Fruit fly (Drosophila melanogaster) whole organism, embryonic: ENCODE results near the gene CG34117.

Experiments used
- Aef1 ChIP-seq: fragments of 200-800 bp; sonication (Bioruptor generic); IDR thresholded peaks from 3 replicates; pipeline ENCODE4 v1.3.6; 2022; ENCODE audit warnings: missing biosample characterization, missing genetic modification characterization
- Atf-2 ChIP-seq: fragments of 200-800 bp; sonication (Bioruptor generic); optimal IDR thresholded peaks from 2 replicates; lab custom pipeline; 2016; ENCODE audit warnings: missing biosample characterization, missing genetic modification characterization
- Bgb ChIP-seq: fragments of 200-800 bp; sonication (Bioruptor generic); IDR thresholded peaks from 2 replicates; pipeline ENCODE4 v1.3.6; 2022; ENCODE audit warnings: missing biosample characterization, missing genetic modification characterization; ENCODE audit not compliant: partially characterized antibody
- C15 ChIP-seq: fragments of 200-800 bp; sonication (Bioruptor generic); IDR thresholded peaks from 3 replicates; pipeline ENCODE4 v1.3.6; 2022; ENCODE audit warnings: missing biosample characterization, missing genetic modification characterization
- CG10267 ChIP-seq: fragments of 200-800 bp; sonication (Bioruptor generic); optimal IDR thresholded peaks from 2 replicates; lab custom pipeline; 2018; ENCODE audit warnings: missing biosample characterization, mild to moderate bottlenecking, missing genetic modification characterization, moderate library complexity
- CG11723 ChIP-seq: fragments of 200-800 bp; sonication (Bioruptor generic); optimal IDR thresholded peaks from 2 replicates; lab custom pipeline; 2017; ENCODE audit warnings: missing biosample characterization, mild to moderate bottlenecking, missing genetic modification characterization
- CG12104 ChIP-seq: fragments of 200-800 bp; sonication (Bioruptor generic); optimal IDR thresholded peaks from 3 replicates; lab custom pipeline; 2016; ENCODE audit warnings: missing biosample characterization, missing genetic modification characterization
- CG13775 ChIP-seq: fragments of 200-800 bp; sonication (Bioruptor generic); optimal IDR thresholded peaks from 3 replicates; lab custom pipeline; 2017; ENCODE audit warnings: missing biosample characterization, mild to moderate bottlenecking, missing genetic modification characterization
- CG14441 ChIP-seq: fragments of 200-800 bp; sonication (Bioruptor generic); IDR thresholded peaks from 2 replicates; pipeline ENCODE4 v1.3.6; 2022; ENCODE audit warnings: missing biosample characterization, missing genetic modification characterization
- CG1529 ChIP-seq: fragments of 200-800 bp; sonication (Bioruptor generic); optimal IDR thresholded peaks from 3 replicates; lab custom pipeline; 2018; ENCODE audit warnings: missing biosample characterization, missing genetic modification characterization
- CG16863 ChIP-seq: fragments of 200-800 bp; sonication (Bioruptor generic); optimal IDR thresholded peaks from 3 replicates; lab custom pipeline; 2016; ENCODE audit warnings: missing biosample characterization, missing genetic modification characterization
- CG17829 ChIP-seq: fragments of 200-800 bp; optimal IDR thresholded peaks from 2 replicates; lab custom pipeline; 2019; ENCODE audit warnings: missing biosample characterization, mild to moderate bottlenecking, missing genetic modification characterization, moderate library complexity
- CG31224 ChIP-seq: fragments of 200-800 bp; sonication (Bioruptor generic); IDR thresholded peaks from 2 replicates; pipeline ENCODE4 v1.3.6; 2022; ENCODE audit warnings: missing biosample characterization, missing genetic modification characterization
- CG33557 ChIP-seq: fragments of 200-800 bp; sonication (Bioruptor generic); optimal IDR thresholded peaks from 2 replicates; lab custom pipeline; 2019; ENCODE audit warnings: missing biosample characterization, mild to moderate bottlenecking, missing genetic modification characterization, moderate library complexity
- CG3838 ChIP-seq: fragments of 200-800 bp; sonication (Bioruptor generic); optimal IDR thresholded peaks from 3 replicates; lab custom pipeline; 2016; ENCODE audit warnings: missing biosample characterization, missing genetic modification characterization
- CG4424 ChIP-seq: fragments of 200-800 bp; sonication (Bioruptor generic); optimal IDR thresholded peaks from 3 replicates; lab custom pipeline; 2016; ENCODE audit warnings: missing biosample characterization, missing genetic modification characterization
- CG6654 ChIP-seq: fragments of 200-800 bp; sonication (Bioruptor generic); optimal IDR thresholded peaks from 2 replicates; lab custom pipeline; 2017; ENCODE audit warnings: missing biosample characterization, mild to moderate bottlenecking, missing genetic modification characterization
- CG6765 ChIP-seq: fragments of 200-800 bp; sonication (Bioruptor generic); optimal IDR thresholded peaks from 3 replicates; lab custom pipeline; 2017; ENCODE audit warnings: missing biosample characterization, mild to moderate bottlenecking, missing genetic modification characterization
- CG7556 ChIP-seq: fragments of 200-800 bp; sonication (Bioruptor generic); optimal IDR thresholded peaks from 2 replicates; lab custom pipeline; 2017; ENCODE audit warnings: missing biosample characterization, mild to moderate bottlenecking, missing genetic modification characterization
- CG7745 ChIP-seq: fragments of 200-800 bp; sonication (Bioruptor generic); optimal IDR thresholded peaks from 2 replicates; lab custom pipeline; 2018; ENCODE audit warnings: missing biosample characterization, mild to moderate bottlenecking, missing genetic modification characterization, moderate library complexity
- CG9797 ChIP-seq: fragments of 200-800 bp; sonication (Bioruptor generic); optimal IDR thresholded peaks from 3 replicates; lab custom pipeline; 2018; ENCODE audit warnings: missing biosample characterization, mild to moderate bottlenecking, missing genetic modification characterization
- Doc3 ChIP-seq: fragments of 200-800 bp; sonication (Bioruptor generic); IDR thresholded peaks from 3 replicates; pipeline ENCODE4 v1.3.6; 2022; ENCODE audit warnings: missing biosample characterization, missing genetic modification characterization; ENCODE audit not compliant: partially characterized antibody
- Fer3 ChIP-seq: fragments of 200-800 bp; sonication (Bioruptor generic); optimal IDR thresholded peaks from 2 replicates; lab custom pipeline; 2018; ENCODE audit warnings: missing biosample characterization, mild to moderate bottlenecking, missing genetic modification characterization, moderate library complexity
- Hr3 ChIP-seq: fragments of 200-800 bp; sonication (Bioruptor generic); optimal IDR thresholded peaks from 3 replicates; lab custom pipeline; 2016; ENCODE audit warnings: missing biosample characterization, missing genetic modification characterization
- Lim3 ChIP-seq: fragments of 200-800 bp; sonication (Bioruptor generic); IDR thresholded peaks from 2 replicates; pipeline ENCODE4 v1.3.6; 2022; ENCODE audit warnings: missing biosample characterization, missing genetic modification characterization
- MESR4 ChIP-seq: fragments of 200-800 bp; sonication (Bioruptor generic); optimal IDR thresholded peaks from 2 replicates; lab custom pipeline; 2018; ENCODE audit warnings: missing biosample characterization, mild to moderate bottlenecking, missing genetic modification characterization, moderate library complexity
- Neu2 ChIP-seq: fragments of 200-800 bp; sonication (Bioruptor generic); optimal IDR thresholded peaks from 3 replicates; lab custom pipeline; 2016; ENCODE audit warnings: missing biosample characterization, missing genetic modification characterization, borderline replicate concordance
- Ptx1 ChIP-seq: fragments of 200-800 bp; sonication (Bioruptor generic); IDR thresholded peaks from 2 replicates; pipeline ENCODE4 v1.3.6; 2022; ENCODE audit warnings: missing biosample characterization, missing genetic modification characterization
- Rfx ChIP-seq: fragments of 200-800 bp; sonication (Bioruptor generic); IDR thresholded peaks from 2 replicates; pipeline ENCODE4 v1.3.6; 2022; ENCODE audit warnings: missing biosample characterization, missing genetic modification characterization
- Sox102F ChIP-seq: fragments of 200-800 bp; sonication (Bioruptor generic); optimal IDR thresholded peaks from 2 replicates; lab custom pipeline; 2018; ENCODE audit warnings: missing biosample characterization, mild to moderate bottlenecking, missing genetic modification characterization, moderate library complexity
- Sry-δ ChIP-seq: fragments of 200-800 bp; sonication (Bioruptor generic); optimal IDR thresholded peaks from 2 replicates; lab custom pipeline; 2016; ENCODE audit warnings: missing biosample characterization, missing genetic modification characterization
- Vsx1 ChIP-seq: fragments of 200-800 bp; sonication (Bioruptor generic); optimal IDR thresholded peaks from 2 replicates; lab custom pipeline; 2017; ENCODE audit warnings: missing biosample characterization, mild to moderate bottlenecking, missing genetic modification characterization, missing genetic modification reagents
- amos ChIP-seq: fragments of 200-800 bp; sonication (Bioruptor generic); IDR thresholded peaks from 2 replicates; pipeline ENCODE4 v1.3.6; 2022; ENCODE audit warnings: missing biosample characterization, missing genetic modification characterization; ENCODE audit not compliant: partially characterized antibody
- btn ChIP-seq: fragments of 200-800 bp; sonication (Bioruptor generic); optimal IDR thresholded peaks from 2 replicates; lab custom pipeline; 2016; ENCODE audit warnings: missing biosample characterization, missing genetic modification characterization
- dmrt99B ChIP-seq: fragments of 200-800 bp; sonication (Bioruptor generic); optimal IDR thresholded peaks from 2 replicates; lab custom pipeline; 2018; ENCODE audit warnings: missing biosample characterization, mild to moderate bottlenecking, missing genetic modification characterization, moderate library complexity
- ewg ChIP-seq: fragments of 200-800 bp; sonication (Bioruptor generic); optimal IDR thresholded peaks from 3 replicates; lab custom pipeline; 2017; ENCODE audit warnings: mild to moderate bottlenecking, missing biosample characterization, missing genetic modification reagents, missing genetic modification characterization
- gem ChIP-seq: fragments of 200-800 bp; sonication (Bioruptor generic); optimal IDR thresholded peaks from 2 replicates; lab custom pipeline; 2019; ENCODE audit warnings: missing biosample characterization, mild to moderate bottlenecking, missing genetic modification characterization, moderate library complexity
- jigr1 ChIP-seq: fragments of 200-800 bp; sonication (Bioruptor generic); IDR thresholded peaks from 3 replicates; pipeline ENCODE4 v1.3.6; 2022; ENCODE audit warnings: missing biosample characterization, missing genetic modification characterization
- jumu ChIP-seq: fragments of 200-800 bp; sonication (Bioruptor generic); optimal IDR thresholded peaks from 3 replicates; lab custom pipeline; 2016; ENCODE audit warnings: missing biosample characterization, missing genetic modification characterization
- lmd ChIP-seq: fragments of 200-800 bp; sonication (Bioruptor generic); IDR thresholded peaks from 2 replicates; pipeline ENCODE4 v1.3.6; 2022; ENCODE audit warnings: missing biosample characterization, missing genetic modification characterization
- lola ChIP-seq, 3 experiments: fragments of >200 bp in 2 of 3; fragments of 200-800 bp in 1 of 3; sonication (Bioruptor generic) in 1 of 3; optimal IDR thresholded peaks; 2 replicates each; lab custom pipeline; 2017 to 2019; ENCODE audit warnings: missing biosample characterization in 3 of 3, missing genetic modification characterization in 3 of 3, mild to moderate bottlenecking in 1 of 3, moderate library complexity in 1 of 3
- nmo ChIP-seq: fragments of 200-800 bp; sonication (Bioruptor generic); optimal IDR thresholded peaks from 2 replicates; lab custom pipeline; 2018; ENCODE audit warnings: missing biosample characterization, mild to moderate bottlenecking, missing genetic modification characterization, moderate library complexity
- ranshi ChIP-seq: fragments of 200-800 bp; sonication (Bioruptor generic); IDR thresholded peaks from 2 replicates; pipeline ENCODE4 v1.3.6; 2022; ENCODE audit warnings: missing biosample characterization, missing genetic modification characterization
- stc ChIP-seq: fragments of 200-800 bp; sonication (Bioruptor generic); IDR thresholded peaks from 2 replicates; pipeline ENCODE4 v1.3.6; 2022; ENCODE audit warnings: missing biosample characterization, missing genetic modification characterization
- sug ChIP-seq: fragments of 200-800 bp; optimal IDR thresholded peaks from 2 replicates; lab custom pipeline; 2019; ENCODE audit warnings: missing biosample characterization, mild to moderate bottlenecking, missing genetic modification characterization, moderate library complexity
- toy ChIP-seq: fragments of 200-800 bp; sonication (Bioruptor generic); IDR thresholded peaks from 2 replicates; pipeline ENCODE4 v1.3.6; 2022; ENCODE audit warnings: missing biosample characterization, missing genetic modification characterization
- trh ChIP-seq: fragments of 200-800 bp; sonication (Bioruptor generic); optimal IDR thresholded peaks from 2 replicates; lab custom pipeline; 2016; ENCODE audit warnings: missing biosample characterization, missing genetic modification characterization
- ttk ChIP-seq: fragments of 200-800 bp; sonication (Bioruptor generic); IDR thresholded peaks from 2 replicates; pipeline ENCODE4 v2.1.2; 2022; ENCODE audit warnings: missing biosample characterization, missing genetic modification characterization
- usp ChIP-seq: fragments of >200 bp; optimal IDR thresholded peaks from 2 replicates; lab custom pipeline; 2017; ENCODE audit warnings: missing biosample characterization, missing genetic modification characterization
- wor ChIP-seq: fragments of 200-800 bp; sonication (Bioruptor generic); IDR thresholded peaks from 2 replicates; pipeline ENCODE4 v1.3.6; 2022; ENCODE audit warnings: missing biosample characterization, missing genetic modification characterization

Gene CG34117

dm6 chr3R:9401127-9401603, 1.3 kb upstream of the CG34117 start, which contains the start of the genes RpL34b and CG8132 (continued):
- TF ChIP-seq CG11723 (GFP tag; lab: Kevin White, UChicago), result peak; percentile 91
- TF ChIP-seq ewg (GFP tag; lab: Kevin White, UChicago), result peak; percentile 90
- peak; percentile 97 for TF ChIP-seq Aef1 (GFP tag; lab: Robert Waterston, UW)
- TF ChIP-seq CG1529, result peak; percentile 90
- peak; percentile 88 for TF ChIP-seq Neu2 (GFP tag; lab: Kevin White, UChicago)
- TF ChIP-seq CG12104, result peak; percentile 94
- peak; percentile 97 for TF ChIP-seq Ptx1 (GFP tag; lab: Robert Waterston, UW)
- TF ChIP-seq CG31224, result peak; percentile 92
- peak; percentile 57 for TF ChIP-seq CG7745 (tag; lab: Kevin White, UChicago)
- TF ChIP-seq sug, result peak; percentile 97
- TF ChIP-seq CG6765 (GFP tag; lab: Kevin White, UChicago), result peak; percentile 94
- peak; percentile 61 for TF ChIP-seq Bgb (GFP tag; lab: Robert Waterston, UW)
- peak; percentile 97 for TF ChIP-seq jumu (GFP tag; lab: Kevin White, UChicago)
- peak; percentile 96 for TF ChIP-seq CG13775 (GFP tag; lab: Kevin White, UChicago)
- TF ChIP-seq CG14441 (GFP tag; lab: Robert Waterston, UW), result peak; percentile 95
- TF ChIP-seq trh (GFP tag; lab: Kevin White, UChicago), result peak; percentile 87
- TF ChIP-seq CG3838 (GFP tag; lab: Kevin White, UChicago), result peak; percentile 89
- TF ChIP-seq Vsx1 (GFP tag; lab: Kevin White, UChicago), result peak; percentile 91
- peak; percentile 94 for TF ChIP-seq Sox102F (GFP tag; lab: Kevin White, UChicago)
- peak; percentile 82 for TF ChIP-seq toy
- peak; percentile 92 for TF ChIP-seq CG16863
- TF ChIP-seq amos (GFP tag; lab: Robert Waterston, UW), result peak; percentile 69
- TF ChIP-seq Atf-2 (GFP tag; lab: Kevin White, UChicago), result peak; percentile 90
- TF ChIP-seq CG4424 (GFP tag; lab: Kevin White, UChicago), result peak; percentile 95
- peak; percentile 94 for TF ChIP-seq C15 (GFP tag; lab: Robert Waterston, UW)
- TF ChIP-seq CG33557 (GFP tag; lab: Kevin White, UChicago), result peak; percentile 94
- peak; percentile 95 for TF ChIP-seq nmo (GFP tag; lab: Kevin White, UChicago)
- peak; percentile 96 for TF ChIP-seq Fer3
- TF ChIP-seq CG17829 (tag; lab: Kevin White, UChicago), result peak; percentile 96
- TF ChIP-seq Hr3, result peak; percentile 96
- peak; percentile 78 for TF ChIP-seq Sry-δ
- peak; percentile 98 for TF ChIP-seq gem
- TF ChIP-seq CG7556 (GFP tag; lab: Kevin White, UChicago), result peak; percentile 93
- peak; percentile 91 for TF ChIP-seq dmrt99B
- peak; percentile 93 for TF ChIP-seq stc
- peak; percentile 99 for TF ChIP-seq Rfx
- peak; percentile 95 for TF ChIP-seq lmd
- peak; percentile 55 for TF ChIP-seq btn
- TF ChIP-seq CG10267 (tag; lab: Kevin White, UChicago), result peak; percentile 99
- peak; percentile 86 for TF ChIP-seq jigr1 (GFP tag; lab: Robert Waterston, UW)
- TF ChIP-seq ranshi (GFP tag; lab: Robert Waterston, UW), result peak; percentile 93
- TF ChIP-seq Lim3, result peak; percentile 62; the same call in 1 of the 2 replicates
- TF ChIP-seq MESR4 (GFP tag; lab: Kevin White, UChicago), result peak; percentile 94
- TF ChIP-seq CG9797 (GFP tag; lab: Kevin White, UChicago), result peak; percentile 59
- TF ChIP-seq CG6654 (GFP tag; lab: Kevin White, UChicago), result peak; percentile 71
- peak in 1 of 3 experiments; percentile 92 for TF ChIP-seq lola (GFP tag; optimal IDR thresholded peaks at IDR 0.05; lab: Kevin White, UChicago)
- no peak for TF ChIP-seq usp (GFP tag; lab: Kevin White, UChicago)
- no peak for TF ChIP-seq Doc3
- peak; percentile 95 for TF ChIP-seq ttk (GFP tag; lab: Robert Waterston, UW)
- peak; percentile 80 for TF ChIP-seq wor (GFP tag; lab: Robert Waterston, UW)
